Worm (Caenorhabditis elegans) whole organism, L1 larva: ENCODE data around the gene mrps-35.

Source experiments
- C16A3.4 ChIP-seq: fragments of 150-350 bp; optimal IDR thresholded peaks from 2 replicates; lab custom pipeline; 2014; ENCODE audit warnings: missing biosample characterization, missing genetic modification characterization
- C34B4.2 ChIP-seq: sonication (generic microtip); optimal IDR thresholded peaks from 2 replicates; lab custom pipeline; 2017; ENCODE audit warnings: mild to moderate bottlenecking, missing genetic modification characterization, missing compliant biosample characterization
- aha-1 ChIP-seq: fragments of 150-350 bp; optimal IDR thresholded peaks from 2 replicates; lab custom pipeline; 2014; ENCODE audit warnings: missing biosample characterization, missing genetic modification characterization
- alr-1 ChIP-seq: fragments of 200-800 bp; sonication (Bioruptor generic); optimal IDR thresholded peaks from 2 replicates; lab custom pipeline; 2018; ENCODE audit warnings: borderline replicate concordance, mild to moderate bottlenecking, missing genetic modification characterization, missing compliant biosample characterization
- ama-1 ChIP-seq: fragments of 150-350 bp; optimal IDR thresholded peaks from 2 replicates; lab custom pipeline; 2014
- blmp-1 ChIP-seq: fragments of 150-350 bp; optimal IDR thresholded peaks from 2 replicates; lab custom pipeline; 2014; ENCODE audit warnings: missing biosample characterization, missing genetic modification characterization
- ceh-8 ChIP-seq: fragments of 200-800 bp; sonication (Bioruptor generic); optimal IDR thresholded peaks from 2 replicates; lab custom pipeline; 2018; ENCODE audit warnings: mild to moderate bottlenecking, missing genetic modification characterization, moderate library complexity, missing compliant biosample characterization
- ceh-88 ChIP-seq: fragments of 200-800 bp; sonication (Bioruptor generic); IDR thresholded peaks from 2 replicates; pipeline ENCODE4 v1.3.6; 2022; ENCODE audit warnings: missing genetic modification characterization, missing compliant biosample characterization
- dpl-1 ChIP-seq, 3 experiments: fragments of 150-350 bp in 2 of 3; sonication (generic microtip) in 1 of 3; optimal IDR thresholded peaks; 2 replicates each; lab custom pipeline; 2014 to 2017; ENCODE audit warnings: missing biosample characterization in 3 of 3, missing genetic modification characterization in 3 of 3, missing genetic modification reagents in 3 of 3
- dsc-1 ChIP-seq: sonication (generic microtip); optimal IDR thresholded peaks from 2 replicates; lab custom pipeline; 2016; ENCODE audit warnings: mild to moderate bottlenecking, missing genetic modification characterization, missing compliant biosample characterization
- efl-1 ChIP-seq, 4 experiments: fragments of 150-350 bp; optimal IDR thresholded peaks in 3 of 4; peaks in 1 of 4; 1 replicate in 1 of 4; 2 replicates in 3 of 4; lab custom pipeline; 2014; ENCODE audit warnings: missing biosample characterization in 2 of 4, missing genetic modification characterization in 2 of 4, missing genetic modification reagents in 2 of 4
- egl-27 ChIP-seq, 2 experiments: fragments of 150-350 bp in 1 of 2; sonication (generic microtip); optimal IDR thresholded peaks; 3 replicates each; lab custom pipeline; 2017 to 2018; ENCODE audit warnings: missing biosample characterization in 2 of 2, missing genetic modification characterization in 2 of 2, missing genetic modification reagents in 2 of 2
- elt-2 ChIP-seq: sonication (generic microtip); optimal IDR thresholded peaks from 2 replicates; lab custom pipeline; 2016; ENCODE audit warnings: missing genetic modification characterization, mild to moderate bottlenecking, inconsistent platforms, missing compliant biosample characterization, missing genetic modification reagents
- ets-5 ChIP-seq: fragments of 200-800 bp; sonication (Bioruptor generic); IDR thresholded peaks from 2 replicates; pipeline ENCODE4 v1.3.6; 2022; ENCODE audit warnings: missing genetic modification characterization, missing compliant biosample characterization
- fkh-10 ChIP-seq: sonication (generic microtip); optimal IDR thresholded peaks from 2 replicates; lab custom pipeline; 2017; ENCODE audit warnings: missing biosample characterization, missing genetic modification reagents, missing genetic modification characterization
- fkh-4 ChIP-seq: sonication (generic microtip); optimal IDR thresholded peaks from 2 replicates; lab custom pipeline; 2016; ENCODE audit warnings: missing compliant biosample characterization, missing genetic modification characterization, borderline replicate concordance
- fos-1 ChIP-seq: fragments of 150-350 bp; optimal IDR thresholded peaks from 2 replicates; lab custom pipeline; 2014; ENCODE audit warnings: missing biosample characterization, missing genetic modification characterization
- grh-1 ChIP-seq: fragments of 200-800 bp; sonication (Bioruptor generic); IDR thresholded peaks from 2 replicates; pipeline ENCODE4 v1.3.6; 2022; ENCODE audit warnings: missing genetic modification reagents, missing genetic modification characterization, missing compliant biosample characterization
- hlh-17 ChIP-seq: fragments of 200-800 bp; sonication (Bioruptor generic); optimal IDR thresholded peaks from 2 replicates; lab custom pipeline; 2018; ENCODE audit warnings: missing genetic modification characterization, mild to moderate bottlenecking, missing compliant biosample characterization, moderate library complexity, borderline replicate concordance
- hlh-4 ChIP-seq: sonication (generic microtip); optimal IDR thresholded peaks from 2 replicates; lab custom pipeline; 2016; ENCODE audit warnings: mild to moderate bottlenecking, missing genetic modification characterization, missing compliant biosample characterization
- irx-1 ChIP-seq: sonication (generic microtip); optimal IDR thresholded peaks from 2 replicates; lab custom pipeline; 2016; ENCODE audit warnings: missing genetic modification characterization, missing compliant biosample characterization
- isw-1 ChIP-seq: fragments of 200-800 bp; sonication (Bioruptor generic); IDR thresholded peaks from 2 replicates; pipeline ENCODE4 v1.3.6; 2022; ENCODE audit warnings: missing genetic modification characterization, missing compliant biosample characterization
- lin-14 ChIP-seq: fragments of 200-800 bp; sonication (Bioruptor generic); optimal IDR thresholded peaks from 2 replicates; lab custom pipeline; 2018; ENCODE audit warnings: mild to moderate bottlenecking, missing genetic modification characterization, moderate library complexity, missing compliant biosample characterization
- lin-35 ChIP-seq, 2 experiments: fragments of 150-350 bp; optimal IDR thresholded peaks; 2 replicates each; lab custom pipeline; 2014; ENCODE audit warnings: missing biosample characterization in 2 of 2, missing genetic modification characterization in 2 of 2, missing genetic modification reagents in 2 of 2
- lsy-2 ChIP-seq, 2 experiments: fragments of 150-350 bp; optimal IDR thresholded peaks; 2 replicates each; lab custom pipeline; 2014; ENCODE audit warnings: missing biosample characterization in 2 of 2, missing genetic modification characterization in 2 of 2
- mep-1 ChIP-seq: fragments of 150-350 bp; optimal IDR thresholded peaks from 2 replicates; lab custom pipeline; 2014; ENCODE audit warnings: missing biosample characterization, missing genetic modification characterization
- nhr-11 ChIP-seq: fragments of 150-350 bp; optimal IDR thresholded peaks from 2 replicates; lab custom pipeline; 2014; ENCODE audit warnings: missing biosample characterization, missing genetic modification characterization
- nhr-12 ChIP-seq: sonication (generic microtip); optimal IDR thresholded peaks from 2 replicates; lab custom pipeline; 2017; ENCODE audit warnings: missing biosample characterization, missing genetic modification characterization
- nhr-19 ChIP-seq: fragments of 200-800 bp; sonication (Bioruptor generic); conservative IDR thresholded peaks from 2 replicates; pipeline ENCODE4 v1.3.6; 2022; ENCODE audit warnings: missing genetic modification characterization, missing compliant biosample characterization
- nhr-20 ChIP-seq: sonication (generic microtip); optimal IDR thresholded peaks from 2 replicates; lab custom pipeline; 2016; ENCODE audit warnings: mild to moderate bottlenecking, missing genetic modification characterization, missing compliant biosample characterization
- nhr-237 ChIP-seq: fragments of 150-350 bp; optimal IDR thresholded peaks from 2 replicates; lab custom pipeline; 2014; ENCODE audit warnings: missing biosample characterization, missing genetic modification characterization
- nhr-28 ChIP-seq: fragments of 150-350 bp; optimal IDR thresholded peaks from 2 replicates; lab custom pipeline; 2014; ENCODE audit warnings: missing biosample characterization, missing genetic modification characterization
- nhr-47 ChIP-seq: sonication (generic microtip); optimal IDR thresholded peaks from 2 replicates; lab custom pipeline; 2016; ENCODE audit warnings: mild to moderate bottlenecking, missing genetic modification characterization, moderate library complexity, missing compliant biosample characterization
- nhr-71 ChIP-seq: sonication (generic microtip); optimal IDR thresholded peaks from 2 replicates; lab custom pipeline; 2016; ENCODE audit warnings: mild to moderate bottlenecking, missing genetic modification characterization, moderate library complexity, missing compliant biosample characterization
- nhr-77 ChIP-seq: fragments of 150-350 bp; optimal IDR thresholded peaks from 2 replicates; lab custom pipeline; 2014; ENCODE audit warnings: missing biosample characterization, missing genetic modification characterization
- rnt-1 ChIP-seq: sonication (generic microtip); optimal IDR thresholded peaks from 2 replicates; lab custom pipeline; 2016; ENCODE audit warnings: mild to moderate bottlenecking, missing genetic modification characterization, moderate library complexity, missing compliant biosample characterization
- snpc-4 ChIP-seq: fragments of 150-350 bp; optimal IDR thresholded peaks from 2 replicates; lab custom pipeline; 2014; ENCODE audit warnings: missing biosample characterization, missing genetic modification characterization
- snu-23 ChIP-seq: sonication (generic microtip); optimal IDR thresholded peaks from 2 replicates; lab custom pipeline; 2016; ENCODE audit warnings: missing genetic modification characterization, missing compliant biosample characterization
- sox-4 ChIP-seq: sonication (generic microtip); optimal IDR thresholded peaks from 2 replicates; lab custom pipeline; 2016; ENCODE audit warnings: missing genetic modification characterization, missing compliant biosample characterization
- sup-37 ChIP-seq: fragments of 200-800 bp; sonication (Bioruptor generic); optimal IDR thresholded peaks from 2 replicates; lab custom pipeline; 2018; ENCODE audit warnings: mild to moderate bottlenecking, missing genetic modification characterization, missing compliant biosample characterization
- tbx-2 ChIP-seq: sonication (generic microtip); optimal IDR thresholded peaks from 2 replicates; lab custom pipeline; 2016; ENCODE audit warnings: missing genetic modification characterization, missing compliant biosample characterization
- unc-86 ChIP-seq: sonication (generic microtip); optimal IDR thresholded peaks from 2 replicates; lab custom pipeline; 2016; ENCODE audit warnings: missing genetic modification characterization, missing compliant biosample characterization
- unc-98 ChIP-seq: fragments of 200-800 bp; sonication (Bioruptor generic); IDR thresholded peaks from 2 replicates; pipeline ENCODE4 v1.3.6; 2022; ENCODE audit warnings: missing genetic modification characterization, missing compliant biosample characterization
- vab-15 ChIP-seq: sonication (generic microtip); optimal IDR thresholded peaks from 2 replicates; lab custom pipeline; 2017; ENCODE audit warnings: missing genotype, mild to moderate bottlenecking, missing genetic modification characterization, missing compliant biosample characterization
- xbp-1 ChIP-seq: sonication (generic microtip); optimal IDR thresholded peaks from 2 replicates; lab custom pipeline; 2016; ENCODE audit warnings: missing genetic modification characterization, missing compliant biosample characterization
- zip-4 ChIP-seq: fragments of 200-800 bp; sonication (Bioruptor generic); optimal IDR thresholded peaks from 2 replicates; lab custom pipeline; 2018; ENCODE audit warnings: mild to moderate bottlenecking, missing genetic modification characterization, moderate library complexity, missing compliant biosample characterization
- ztf-4 ChIP-seq: fragments of 150-350 bp; optimal IDR thresholded peaks from 2 replicates; lab custom pipeline; 2014; ENCODE audit warnings: missing biosample characterization, missing genetic modification characterization

mrps-35 gene

ce11 chrV:18957267-18957843 lies 23.8 kb upstream of the mrps-35 start, which contains the start of gene hrg-10:
Gene hrg-10 (minus strand): TSS chrV:18957317.
- TF ChIP-seq snu-23 (GFP tag; lab: Kevin White, UChicago) (no peak), nhr-47 (no peak), dsc-1 (tag; lab: Kevin White, UChicago) (no peak), ets-5 (GFP tag; lab: Robert Waterston, UW) (no peak), sup-37 (no peak), C34B4.2 (no peak), lin-14 (no peak), hlh-4 (tag; lab: Kevin White, UChicago) (no peak), nhr-71 (tag; lab: Kevin White, UChicago) (no peak), nhr-20 (tag; lab: Kevin White, UChicago) (peak; percentile 8), nhr-237 (tag; lab: Kevin White, UChicago) (no peak), dpl-1 (GFP tag; optimal IDR thresholded peaks at IDR 0.05; lab: Kevin White, UChicago) (no peak), rnt-1 (tag; lab: Kevin White, UChicago) (no peak), mep-1 (tag; lab: Kevin White, UChicago) (no peak), tbx-2 (tag; lab: Kevin White, UChicago) (no peak), fkh-10 (GFP tag; lab: Kevin White, UChicago) (no peak), sox-4 (tag; lab: Kevin White, UChicago) (no peak), efl-1 (optimal IDR thresholded peaks at IDR 0.05; lab: Kevin White, UChicago) (no peak), efl-1 (GFP tag; optimal IDR thresholded peaks at IDR 0.05 in 1 of 2; lab: Kevin White, UChicago) (no peak), nhr-28 (tag; lab: Kevin White, UChicago) (no peak), nhr-11 (tag; lab: Kevin White, UChicago) (no peak), unc-86 (tag; lab: Kevin White, UChicago) (no peak), lsy-2 (tag; optimal IDR thresholded peaks at IDR 0.05; lab: Kevin White, UChicago) (peak in 1 of 2 experiments; percentile 10), xbp-1 (tag; lab: Kevin White, UChicago) (no peak), nhr-19 (GFP tag; lab: Robert Waterston, UW) (peak; percentile 6; the same call in 1 of the 2 replicates), elt-2 (peak; percentile 77), irx-1 (no peak), fos-1 (tag; lab: Kevin White, UChicago) (no peak), vab-15 (tag; lab: Kevin White, UChicago) (no peak), isw-1 (GFP tag; lab: Robert Waterston, UW) (no peak), ama-1 (lab: Kevin White, UChicago) (no peak), egl-27 (tag; optimal IDR thresholded peaks at IDR 0.05; lab: Kevin White, UChicago) (no peak), grh-1 (GFP tag; lab: Robert Waterston, UW) (no peak), ceh-88 (no peak), unc-98 (GFP tag; lab: Robert Waterston, UW) (no peak), aha-1 (tag; lab: Kevin White, UChicago) (no peak), C16A3.4 (no peak), alr-1 (tag; lab: Kevin White, UChicago) (no peak), zip-4 (GFP tag; lab: Kevin White, UChicago) (no peak), nhr-77 (tag; lab: Kevin White, UChicago) (no peak), snpc-4 (tag; lab: Kevin White, UChicago) (no peak), lin-35 (GFP tag; optimal IDR thresholded peaks at IDR 0.05; lab: Kevin White, UChicago) (peak in 1 of 2 experiments; percentile 9), nhr-12 (tag; lab: Kevin White, UChicago) (no peak)

- TF ChIP-seq isw-1 (GFP tag; lab: Robert Waterston, UW) (no peak), hlh-17 (GFP tag; lab: Kevin White, UChicago) (no peak), lsy-2 (tag; optimal IDR thresholded peaks at IDR 0.05; lab: Kevin White, UChicago) (no peak), blmp-1 (tag; lab: Kevin White, UChicago) (no peak), ceh-8 (GFP tag; lab: Kevin White, UChicago) (no peak), fkh-4 (no peak), sox-4 (tag; lab: Kevin White, UChicago) (no peak), ztf-4 (tag; lab: Kevin White, UChicago) (no peak)
These were observed 21.0 kb upstream of the mrps-35 start, which contains the start of gene ztf-20 for ce11 chrV:18960072-18960471. Gene ztf-20 (minus strand): TSS chrV:18960172.
